Fruit fly (Drosophila melanogaster): Measurements from ENCODE around the gene CG6163.

DNA sequence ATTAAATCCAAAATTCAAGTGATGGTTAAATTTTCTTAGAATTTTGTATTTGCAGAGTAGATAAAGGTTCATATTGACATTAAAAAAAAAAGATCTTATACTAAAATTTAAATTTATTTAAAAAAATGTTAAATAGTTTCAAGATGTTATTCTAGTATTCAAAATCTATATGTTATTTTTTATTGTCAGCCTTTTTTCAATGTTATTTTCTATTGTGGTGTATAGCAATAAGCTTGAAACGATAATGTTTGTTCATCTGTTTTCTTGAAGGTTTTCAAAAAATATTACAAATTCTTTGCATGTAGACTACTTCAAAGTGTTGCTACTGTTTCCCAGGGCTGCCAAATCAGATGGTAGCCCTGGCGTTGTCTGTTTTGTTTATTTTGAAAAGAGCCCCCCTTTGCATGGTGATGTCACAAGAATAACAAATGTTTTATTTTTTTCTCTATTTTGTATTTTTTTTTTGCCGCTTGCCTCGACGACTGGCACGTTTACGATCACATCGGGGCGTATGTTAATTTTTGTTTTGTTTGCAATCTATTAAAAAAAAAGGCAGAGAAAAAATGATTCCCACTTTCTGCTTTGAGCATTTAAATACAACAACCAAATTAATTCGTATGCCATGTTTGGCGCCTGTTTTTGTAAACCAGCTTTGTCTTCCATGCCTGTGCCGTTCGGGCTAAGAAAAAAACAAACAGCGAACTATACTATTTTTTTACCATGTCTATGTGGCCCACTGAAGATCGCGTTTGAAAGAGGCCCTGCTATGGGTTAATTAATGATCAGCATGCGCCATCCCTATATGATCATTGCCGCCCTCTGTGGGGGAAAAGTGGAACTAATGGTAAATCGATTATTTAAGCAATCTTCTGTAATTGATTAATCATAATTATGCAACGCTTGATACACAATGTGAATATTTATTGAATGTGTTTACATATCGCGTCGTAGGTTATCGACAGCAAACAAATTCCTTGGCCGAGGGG, 13.7 kb downstream of the CG6163 start:
- TF ChIP-seq foxo (GFP tag; optimal IDR thresholded peaks at IDR 0.05) (no peak), psq (GFP tag; optimal IDR thresholded peaks at IDR 0.05) (no peak), sv (GFP tag; optimal IDR thresholded peaks at IDR 0.05) (peak; percentile 28), h (GFP tag; optimal IDR thresholded peaks at IDR 0.05) (no peak), usp (GFP tag; optimal IDR thresholded peaks at IDR 0.05) (no peak), Myc (optimal IDR thresholded peaks at IDR 0.05) (no peak), lola (GFP tag; optimal IDR thresholded peaks at IDR 0.05) (no peak), Hr78 (GFP tag; optimal IDR thresholded peaks at IDR 0.05) (no peak), dsf (GFP tag; optimal IDR thresholded peaks at IDR 0.05; ENCODE audit: borderline replicate concordance) (no peak), br (GFP tag; optimal IDR thresholded peaks at IDR 0.05) (no peak), GATAd (GFP tag; optimal IDR thresholded peaks at IDR 0.05) (no peak), Jra (GFP tag; optimal IDR thresholded peaks at IDR 0.05) (no peak), Rel (GFP tag; optimal IDR thresholded peaks at IDR 0.05) (no peak), Rel (tag; optimal IDR thresholded peaks at IDR 0.05) (no peak), tai (GFP tag; optimal IDR thresholded peaks at IDR 0.05) (no peak)

Data from whole organism, wandering third instar larva.